Worm (Caenorhabditis elegans) whole organism, L4 larva: Measurements from ENCODE around the gene F48D6.4.

Source experiments
- F26F4.8 ChIP-seq: fragments of 200-800 bp; sonication (Bioruptor generic); conservative IDR thresholded peaks from 2 replicates; pipeline ENCODE4 v1.3.6; 2022; ENCODE audit warnings: missing genetic modification characterization, missing compliant biosample characterization
- ZK546.5 ChIP-seq, 2 experiments: sonication (generic microtip); optimal IDR thresholded peaks; 2 replicates each; lab custom pipeline; 2017; ENCODE audit warnings: missing biosample characterization in 2 of 2, missing genetic modification characterization in 2 of 2
- ceh-20 ChIP-seq: fragments of 200-800 bp; sonication (Bioruptor generic); IDR thresholded peaks from 2 replicates; pipeline ENCODE4 v1.3.6; 2022; ENCODE audit warnings: missing genetic modification reagents, missing genetic modification characterization, missing compliant biosample characterization
- fkh-10 ChIP-seq: fragments of 150-350 bp; optimal IDR thresholded peaks from 2 replicates; lab custom pipeline; 2014; ENCODE audit warnings: missing biosample characterization, missing genetic modification reagents, missing genetic modification characterization
- mxl-3 ChIP-seq: fragments of 200-800 bp; sonication (Bioruptor generic); optimal IDR thresholded peaks from 2 replicates; lab custom pipeline; 2018; ENCODE audit warnings: mild to moderate bottlenecking, missing genetic modification characterization, missing compliant biosample characterization
- nhr-11 ChIP-seq: fragments of 150-350 bp; optimal IDR thresholded peaks from 2 replicates; lab custom pipeline; 2014; ENCODE audit warnings: missing biosample characterization, missing genetic modification characterization
- nhr-42 ChIP-seq: fragments of 200-800 bp; sonication (Bioruptor generic); IDR thresholded peaks from 2 replicates; pipeline ENCODE4 v1.3.6; 2022; ENCODE audit warnings: missing genetic modification characterization, missing compliant biosample characterization
- nhr-76 ChIP-seq: fragments of 150-350 bp; optimal IDR thresholded peaks from 2 replicates; lab custom pipeline; 2014; ENCODE audit warnings: missing biosample characterization, missing genetic modification characterization
- pha-4 ChIP-seq, 2 experiments: fragments of 150-350 bp in 1 of 2; fragments of 200-800 bp in 1 of 2; sonication (Bioruptor generic) in 1 of 2; IDR thresholded peaks in 1 of 2; optimal IDR thresholded peaks in 1 of 2; 2 replicates each; pipeline versions ENCODE4 v1.3.6 to Lab custom; 2014 to 2022; ENCODE audit warnings: missing genetic modification characterization in 2 of 2, missing genetic modification reagents in 2 of 2, missing biosample characterization in 1 of 2, missing compliant biosample characterization in 1 of 2
- pqm-1 ChIP-seq: sonication (generic microtip); optimal IDR thresholded peaks from 2 replicates; lab custom pipeline; 2017; ENCODE audit warnings: missing biosample characterization, missing genetic modification characterization
- snpc-4 ChIP-seq: fragments of 150-350 bp; optimal IDR thresholded peaks from 2 replicates; lab custom pipeline; 2014; ENCODE audit warnings: missing biosample characterization, missing genetic modification characterization
- unc-62 ChIP-seq, 3 experiments: fragments of 150-350 bp in 1 of 3; sonication (generic microtip); optimal IDR thresholded peaks in 2 of 3; peaks in 1 of 3; 1 replicate in 1 of 3; 2 replicates in 2 of 3; lab custom pipeline; 2014 to 2017; ENCODE audit warnings: missing biosample characterization in 3 of 3, missing genetic modification characterization in 3 of 3, missing genetic modification reagents in 3 of 3, missing genotype in 1 of 3
- zag-1 ChIP-seq: fragments of 150-350 bp; optimal IDR thresholded peaks from 2 replicates; lab custom pipeline; 2014; ENCODE audit warnings: missing biosample characterization, missing genetic modification characterization
- zfp-3 ChIP-seq: fragments of 200-800 bp; sonication (Bioruptor generic); conservative IDR thresholded peaks from 2 replicates; pipeline ENCODE4 v1.3.6; 2022; ENCODE audit warnings: missing genetic modification reagents, missing genetic modification characterization, missing compliant biosample characterization

- TF ChIP-seq pha-4 (GFP tag; IDR thresholded peaks at IDR 0.05; lab: Robert Waterston, UW): no peak
- TF ChIP-seq pha-4 (tag; optimal IDR thresholded peaks at IDR 0.05; lab: Kevin White, UChicago): no peak
- TF ChIP-seq zag-1 (tag; lab: Kevin White, UChicago): no peak
- no peak for TF ChIP-seq unc-62 (GFP tag; optimal IDR thresholded peaks at IDR 0.05 in 1 of 2; lab: Kevin White, UChicago)
- no peak for TF ChIP-seq unc-62 (tag; optimal IDR thresholded peaks at IDR 0.05; lab: Kevin White, UChicago)
- no peak for TF ChIP-seq nhr-76 (tag; lab: Kevin White, UChicago)
- TF ChIP-seq ceh-20 (GFP tag; lab: Robert Waterston, UW): no peak
- TF ChIP-seq F26F4.8 (GFP tag; lab: Robert Waterston, UW): no peak
- TF ChIP-seq fkh-10 (GFP tag; lab: Kevin White, UChicago): no peak
- TF ChIP-seq zfp-3 (GFP tag; lab: Robert Waterston, UW): no peak
- no peak for TF ChIP-seq snpc-4 (tag; lab: Kevin White, UChicago)
- TF ChIP-seq nhr-11 (tag; lab: Kevin White, UChicago): no peak
- TF ChIP-seq mxl-3: no peak
- no peak for TF ChIP-seq ZK546.5 (tag; optimal IDR thresholded peaks at IDR 0.05; lab: Kevin White, UChicago)
- TF ChIP-seq pqm-1: no peak
- no peak for TF ChIP-seq nhr-42 (GFP tag; lab: Robert Waterston, UW)
These were observed 9.7 kb upstream of the F48D6.4 start, which contains the start of gene srv-6 for ce11 chrX:4256761-4257160.
